Fruit fly (Drosophila melanogaster) whole organism, adult: Measurements from ENCODE around the gene CG5262.

ENCODE experiments used
- CG12768 ChIP-seq: fragments of 200-800 bp; sonication (Bioruptor generic); optimal IDR thresholded peaks from 2 replicates; lab custom pipeline; 2017; ENCODE audit warnings: missing biosample characterization, missing genetic modification characterization, mild to moderate bottlenecking, moderate library complexity, missing genetic modification reagents
- CG1620 ChIP-seq: fragments of 200-800 bp; sonication (Bioruptor generic); optimal IDR thresholded peaks from 2 replicates; lab custom pipeline; 2016; ENCODE audit warnings: missing biosample characterization, missing genetic modification characterization
- CG33017 ChIP-seq: fragments of 200-800 bp; sonication (Bioruptor generic); optimal IDR thresholded peaks from 2 replicates; lab custom pipeline; 2018; ENCODE audit warnings: missing biosample characterization, mild to moderate bottlenecking, missing genetic modification characterization, moderate library complexity
- Crg-1 ChIP-seq: fragments of 200-800 bp; sonication (Bioruptor generic); optimal IDR thresholded peaks from 2 replicates; lab custom pipeline; 2016; ENCODE audit warnings: missing biosample characterization, missing genetic modification characterization
- Mnt ChIP-seq: fragments of 200-800 bp; sonication (Bioruptor generic); optimal IDR thresholded peaks from 2 replicates; lab custom pipeline; 2016; ENCODE audit warnings: missing biosample characterization, mild to moderate bottlenecking, missing genetic modification characterization
- cic ChIP-seq: fragments of 200-800 bp; sonication (Bioruptor generic); optimal IDR thresholded peaks from 2 replicates; lab custom pipeline; 2017; ENCODE audit warnings: missing biosample characterization, mild to moderate bottlenecking, missing genetic modification characterization, moderate library complexity
- ovo ChIP-seq: fragments of 200-800 bp; sonication (Bioruptor generic); optimal IDR thresholded peaks from 2 replicates; lab custom pipeline; 2016; ENCODE audit warnings: missing biosample characterization, missing genetic modification characterization
- tj ChIP-seq: fragments of 200-800 bp; sonication (Bioruptor generic); optimal IDR thresholded peaks from 3 replicates; lab custom pipeline; 2017; ENCODE audit warnings: missing biosample characterization, mild to moderate bottlenecking, missing genetic modification characterization, moderate library complexity
- toe ChIP-seq: fragments of 200-800 bp; sonication (Bioruptor generic); optimal IDR thresholded peaks from 2 replicates; lab custom pipeline; 2016; ENCODE audit warnings: missing biosample characterization, missing genetic modification characterization

DNA sequence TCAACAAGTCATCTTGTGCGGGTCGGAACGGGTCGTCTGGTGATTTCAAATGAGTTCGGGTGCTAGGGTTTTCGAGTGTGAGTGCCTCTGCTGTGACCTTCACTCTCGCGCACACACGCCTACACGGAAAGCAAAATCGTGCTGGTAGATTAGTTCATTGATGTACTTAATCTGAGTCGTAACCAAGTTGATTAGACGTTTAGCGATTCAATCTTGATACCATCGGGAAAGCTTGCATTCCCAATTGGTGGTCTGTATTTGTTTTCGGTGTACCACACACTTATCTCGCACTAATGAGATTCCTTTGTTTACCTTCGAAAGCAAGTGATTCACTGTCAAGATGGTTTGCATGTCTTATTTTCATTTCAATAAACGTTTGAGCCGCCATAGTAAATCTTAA lies 41.3 kb downstream of the CG5262 start:
- TF ChIP-seq Crg-1 (no peak), ovo (GFP tag; lab: Kevin White, UChicago) (no peak), CG1620 (no peak), CG33017 (tag; lab: Kevin White, UChicago) (peak; percentile 41), cic (GFP tag; lab: Kevin White, UChicago) (peak; percentile 89), tj (no peak), toe (GFP tag; lab: Kevin White, UChicago) (no peak), CG12768 (GFP tag; lab: Kevin White, UChicago) (no peak), Mnt (GFP tag; lab: Kevin White, UChicago) (peak; percentile 50)
